Worm (Caenorhabditis elegans) whole organism, L4 larva: Measurements from ENCODE around the gene K08D8.11.

ENCODE experiments used
- F10B5.3 ChIP-seq: sonication (generic microtip); optimal IDR thresholded peaks from 2 replicates; lab custom pipeline; 2016; ENCODE audit warnings: mild to moderate bottlenecking, missing genetic modification characterization, missing compliant biosample characterization
- F44E2.7 ChIP-seq: fragments of 200-800 bp; sonication (Bioruptor generic); IDR thresholded peaks from 2 replicates; pipeline ENCODE4 v2.1.2; 2022; ENCODE audit warnings: missing genetic modification characterization, missing compliant biosample characterization
- F49E8.2 ChIP-seq: sonication (generic microtip); optimal IDR thresholded peaks from 2 replicates; lab custom pipeline; 2016; ENCODE audit warnings: missing compliant biosample characterization, mild to moderate bottlenecking, missing genetic modification characterization, borderline replicate concordance
- ceh-20 ChIP-seq: fragments of 200-800 bp; sonication (Bioruptor generic); IDR thresholded peaks from 2 replicates; pipeline ENCODE4 v1.3.6; 2022; ENCODE audit warnings: missing genetic modification reagents, missing genetic modification characterization, missing compliant biosample characterization
- cey-2 ChIP-seq: sonication (generic microtip); optimal IDR thresholded peaks from 3 replicates; lab custom pipeline; 2017; ENCODE audit warnings: missing genetic modification characterization, mild to moderate bottlenecking, missing compliant biosample characterization, antibody characterized with exemption, borderline replicate concordance; ENCODE audit not compliant: insufficient read depth
- ctbp-1 ChIP-seq: fragments of 200-800 bp; sonication (Bioruptor generic); IDR thresholded peaks from 2 replicates; pipeline ENCODE4 v1.3.6; 2022; ENCODE audit warnings: missing genetic modification reagents, missing genetic modification characterization, missing compliant biosample characterization
- daf-16 ChIP-seq, 3 experiments: sonication (generic microtip); optimal IDR thresholded peaks; 2 replicates each; lab custom pipeline; 2016 to 2017; ENCODE audit warnings: missing genetic modification characterization in 3 of 3, missing genetic modification reagents in 3 of 3, mild to moderate bottlenecking in 2 of 3, missing compliant biosample characterization in 2 of 3, missing biosample characterization in 1 of 3, moderate library complexity in 1 of 3
- dmd-6 ChIP-seq: fragments of 200-800 bp; sonication (Bioruptor generic); IDR thresholded peaks from 2 replicates; pipeline ENCODE4 v1.3.6; 2022; ENCODE audit warnings: missing genetic modification reagents, missing genetic modification characterization, missing compliant biosample characterization
- dpl-1 ChIP-seq: fragments of 150-350 bp; optimal IDR thresholded peaks from 2 replicates; lab custom pipeline; 2014; ENCODE audit warnings: missing biosample characterization, missing genetic modification reagents, missing genetic modification characterization
- dve-1 ChIP-seq: sonication (generic microtip); optimal IDR thresholded peaks from 2 replicates; lab custom pipeline; 2017; ENCODE audit warnings: antibody characterized with exemption, mild to moderate bottlenecking, missing genetic modification characterization, missing compliant biosample characterization; ENCODE audit not compliant: insufficient read depth
- fkh-10 ChIP-seq: fragments of 150-350 bp; optimal IDR thresholded peaks from 2 replicates; lab custom pipeline; 2014; ENCODE audit warnings: missing biosample characterization, missing genetic modification reagents, missing genetic modification characterization
- hif-1 ChIP-seq, 2 experiments: sonication (generic microtip); optimal IDR thresholded peaks; 2 replicates each; lab custom pipeline; 2016 to 2017; ENCODE audit warnings: missing compliant biosample characterization in 2 of 2, missing genetic modification characterization in 2 of 2, missing genetic modification reagents in 2 of 2, missing genotype in 2 of 2, mild to moderate bottlenecking in 1 of 2
- hlh-11 ChIP-seq: fragments of 200-800 bp; sonication (Bioruptor generic); optimal IDR thresholded peaks from 2 replicates; lab custom pipeline; 2018; ENCODE audit warnings: mild to moderate bottlenecking, missing genetic modification characterization, missing compliant biosample characterization
- hlh-30 ChIP-seq: sonication (generic microtip); optimal IDR thresholded peaks from 2 replicates; lab custom pipeline; 2017; ENCODE audit warnings: antibody characterized with exemption, mild to moderate bottlenecking, missing genetic modification characterization, missing compliant biosample characterization; ENCODE audit not compliant: insufficient read depth
- lin-13 ChIP-seq: fragments of 150-350 bp; optimal IDR thresholded peaks from 2 replicates; lab custom pipeline; 2014; ENCODE audit warnings: missing biosample characterization, missing genetic modification reagents, missing genetic modification characterization
- mdl-1 ChIP-seq, 2 experiments: fragments of 150-350 bp in 1 of 2; sonication (generic microtip) in 1 of 2; optimal IDR thresholded peaks; 2 replicates each; lab custom pipeline; 2014 to 2017; ENCODE audit warnings: missing biosample characterization in 2 of 2, missing genetic modification characterization in 2 of 2
- mdt-29 ChIP-seq: fragments of 200-800 bp; sonication (Bioruptor generic); IDR thresholded peaks from 2 replicates; pipeline ENCODE4 v1.3.6; 2022; ENCODE audit warnings: missing genetic modification reagents, missing genetic modification characterization, missing compliant biosample characterization
- mep-1 ChIP-seq: fragments of 150-350 bp; sonication (generic microtip); optimal IDR thresholded peaks from 3 replicates; lab custom pipeline; 2014; ENCODE audit warnings: missing biosample characterization, missing genetic modification characterization
- mxl-3 ChIP-seq: fragments of 200-800 bp; sonication (Bioruptor generic); optimal IDR thresholded peaks from 2 replicates; lab custom pipeline; 2018; ENCODE audit warnings: mild to moderate bottlenecking, missing genetic modification characterization, missing compliant biosample characterization
- nhr-102 ChIP-seq: sonication (generic microtip); optimal IDR thresholded peaks from 2 replicates; lab custom pipeline; 2016; ENCODE audit warnings: mild to moderate bottlenecking, missing genetic modification characterization, moderate library complexity, missing compliant biosample characterization
- nhr-111 ChIP-seq: fragments of 200-800 bp; sonication (Bioruptor generic); optimal IDR thresholded peaks from 2 replicates; lab custom pipeline; 2018; ENCODE audit warnings: mild to moderate bottlenecking, missing genetic modification characterization, missing compliant biosample characterization
- nhr-28 ChIP-seq: fragments of 150-350 bp; optimal IDR thresholded peaks from 2 replicates; lab custom pipeline; 2014; ENCODE audit warnings: missing biosample characterization, missing genetic modification characterization
- nhr-41 ChIP-seq: fragments of 200-800 bp; sonication (Bioruptor generic); IDR thresholded peaks from 2 replicates; pipeline ENCODE4 v1.3.6; 2022; ENCODE audit warnings: missing genetic modification reagents, missing genetic modification characterization, missing compliant biosample characterization
- nhr-48 ChIP-seq: sonication (generic microtip); optimal IDR thresholded peaks from 2 replicates; lab custom pipeline; 2016; ENCODE audit warnings: mild to moderate bottlenecking, missing genetic modification characterization, missing compliant biosample characterization
- nhr-77 ChIP-seq: fragments of 150-350 bp; optimal IDR thresholded peaks from 2 replicates; lab custom pipeline; 2014; ENCODE audit warnings: missing biosample characterization, missing genetic modification characterization
- pqm-1 ChIP-seq: sonication (generic microtip); optimal IDR thresholded peaks from 2 replicates; lab custom pipeline; 2017; ENCODE audit warnings: missing biosample characterization, missing genetic modification characterization
- skn-1 ChIP-seq: fragments of 150-350 bp; optimal IDR thresholded peaks from 2 replicates; lab custom pipeline; 2014; ENCODE audit warnings: missing biosample characterization, missing genetic modification characterization
- unc-62 ChIP-seq, 3 experiments: fragments of 150-350 bp in 1 of 3; sonication (generic microtip); optimal IDR thresholded peaks in 2 of 3; peaks in 1 of 3; 1 replicate in 1 of 3; 2 replicates in 2 of 3; lab custom pipeline; 2014 to 2017; ENCODE audit warnings: missing biosample characterization in 3 of 3, missing genetic modification characterization in 3 of 3, missing genetic modification reagents in 3 of 3, missing genotype in 1 of 3
- zip-11 ChIP-seq: fragments of 200-800 bp; sonication (Bioruptor generic); IDR thresholded peaks from 2 replicates; pipeline ENCODE4 v1.3.6; 2022; ENCODE audit warnings: missing genetic modification characterization, missing compliant biosample characterization
- ztf-7 ChIP-seq: fragments of 150-350 bp; optimal IDR thresholded peaks from 2 replicates; lab custom pipeline; 2014; ENCODE audit warnings: missing biosample characterization, missing genetic modification characterization

Gene K08D8.11

DNA sequence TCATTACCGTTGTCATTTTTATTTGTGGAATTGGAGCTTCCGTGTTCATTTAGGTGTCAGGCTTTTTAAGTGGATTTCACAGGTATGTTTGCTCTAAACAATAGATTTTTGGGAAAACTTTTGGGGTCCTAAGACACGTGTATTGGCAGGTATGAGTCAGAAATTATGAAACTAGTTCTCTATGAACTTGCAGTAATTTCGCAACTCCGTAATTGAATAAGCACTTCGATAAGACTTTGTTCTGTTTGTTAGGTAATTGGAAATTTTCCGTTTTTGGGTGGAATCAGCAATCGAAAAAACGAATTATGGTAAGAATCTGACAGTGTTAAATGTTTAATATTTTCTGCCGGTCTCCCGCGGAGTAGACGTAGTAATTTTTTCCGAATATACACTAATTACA lies 2.0 kb downstream of the K08D8.11 start:
- TF ChIP-seq lin-13 (GFP tag; lab: Kevin White, UChicago) (no peak), unc-62 (GFP tag; optimal IDR thresholded peaks at IDR 0.05 in 1 of 2; lab: Kevin White, UChicago) (peak in 1 of 2 experiments; percentile 74), unc-62 (tag; optimal IDR thresholded peaks at IDR 0.05; lab: Kevin White, UChicago) (no peak), daf-16 (GFP tag; optimal IDR thresholded peaks at IDR 0.05; lab: Kevin White, UChicago) (no peak), daf-16 (tag; optimal IDR thresholded peaks at IDR 0.05; lab: Kevin White, UChicago) (peak; percentile 17), nhr-41 (GFP tag; lab: Robert Waterston, UW) (no peak)

DNA sequence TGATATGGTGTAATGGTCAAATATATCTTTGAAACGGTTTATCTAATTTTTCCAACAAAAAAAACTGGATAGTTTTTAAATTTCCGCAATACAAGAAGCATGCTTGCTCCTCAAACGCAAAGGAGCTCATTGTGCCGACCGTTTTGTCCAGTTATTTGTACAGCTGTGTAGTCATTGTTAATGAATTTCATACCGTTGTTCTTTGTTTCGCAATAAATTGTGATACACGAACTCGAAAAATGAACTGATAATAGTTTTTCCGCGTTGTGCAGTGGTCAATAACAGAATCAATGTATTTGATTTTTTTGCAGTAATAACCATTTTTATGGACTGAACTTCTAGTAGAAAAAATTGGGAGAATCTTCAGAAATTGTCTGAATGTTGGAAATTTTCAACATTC lies 3.7 kb downstream of the K08D8.11 start:
- TF ChIP-seq nhr-28, result peak; percentile 59
- no peak for TF ChIP-seq daf-16 (GFP tag; optimal IDR thresholded peaks at IDR 0.05; lab: Kevin White, UChicago)
- peak; percentile 38 for TF ChIP-seq daf-16 (tag; optimal IDR thresholded peaks at IDR 0.05; lab: Kevin White, UChicago)
- no peak for TF ChIP-seq hlh-30 (tag; lab: Kevin White, UChicago)

DNA sequence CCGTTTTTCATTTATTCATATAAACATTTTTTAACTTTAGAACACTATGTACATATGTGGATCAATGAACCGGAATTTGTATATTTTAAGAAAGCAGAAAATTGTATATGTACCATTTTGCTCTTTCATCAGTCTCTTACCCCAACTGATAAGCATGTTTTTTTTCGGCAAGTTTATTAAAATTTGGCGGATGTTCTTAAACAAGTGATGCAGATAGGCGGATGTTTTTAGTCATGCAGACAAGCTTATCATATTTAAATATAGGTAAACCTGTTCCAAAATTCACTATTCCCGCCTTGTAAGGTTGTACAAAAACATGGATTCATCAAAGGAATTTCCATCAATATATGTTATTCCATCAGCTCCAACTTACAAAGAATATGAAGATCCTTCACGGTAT lies 4.3 kb downstream of the K08D8.11 start, which contains the start of gene K08D8.9:
K08D8.9 (plus strand) TSS at position 301 of the 400 bp plus-strand sequence.
- TF ChIP-seq F10B5.3 (no peak), nhr-77 (no peak), F44E2.7 (GFP tag; lab: Robert Waterston, UW) (no peak), nhr-102 (tag; lab: Kevin White, UChicago) (no peak), ztf-7 (tag; lab: Kevin White, UChicago) (no peak), mdt-29 (no peak)
- TF ChIP-seq, all 104 proteins: peak for 0

DNA sequence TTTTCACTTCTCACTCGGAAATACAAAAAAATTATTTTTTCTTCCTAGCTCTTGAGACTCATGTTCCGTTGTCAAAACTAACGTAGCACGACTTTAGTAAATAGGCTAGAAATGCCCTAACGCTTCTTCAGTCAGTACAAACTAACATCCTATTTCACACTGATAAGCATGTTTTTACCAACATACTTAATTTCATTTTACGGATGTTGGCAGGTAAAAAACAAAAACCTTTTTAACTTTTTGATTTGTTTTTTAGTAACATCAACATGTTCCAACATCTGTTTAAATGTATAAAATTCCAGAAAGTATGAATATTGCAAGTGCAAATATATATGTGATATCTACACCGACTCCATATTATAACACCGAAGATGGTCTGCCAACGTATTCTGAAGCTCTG lies 5.2 kb downstream of the K08D8.11 start, which contains the start of gene K08D8.10:
K08D8.10 (plus strand) TSS at position 301 of the 400 bp plus-strand sequence.
- TF ChIP-seq fkh-10 (GFP tag; lab: Kevin White, UChicago), result no peak
- TF ChIP-seq hif-1 (tag; optimal IDR thresholded peaks at IDR 0.05; lab: Kevin White, UChicago), result no peak
- no peak for TF ChIP-seq daf-16 (GFP tag; optimal IDR thresholded peaks at IDR 0.05; lab: Kevin White, UChicago)
- TF ChIP-seq daf-16 (tag; optimal IDR thresholded peaks at IDR 0.05; lab: Kevin White, UChicago), result peak; percentile 9
- TF ChIP-seq ceh-20, result no peak

DNA sequence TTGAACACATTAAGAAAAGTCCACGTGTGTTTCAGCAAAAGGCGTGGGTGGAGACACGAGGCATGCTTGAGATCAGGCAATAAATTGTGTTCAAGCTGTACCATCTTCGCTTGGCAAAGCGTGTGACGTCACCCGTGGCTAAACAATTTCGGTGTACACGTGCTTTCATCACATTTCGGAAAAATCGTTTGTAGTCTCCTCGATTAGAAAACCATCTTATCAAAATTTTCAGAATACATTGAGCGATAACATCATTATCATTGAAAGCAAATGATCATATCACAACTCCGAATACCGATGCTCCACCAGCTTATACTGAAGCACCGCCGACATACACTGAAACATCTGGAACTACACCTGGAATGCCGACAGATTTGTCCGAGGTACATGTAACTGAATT lies 6.5 kb downstream of the K08D8.11 start:
- TF ChIP-seq lin-13 (GFP tag; lab: Kevin White, UChicago) (no peak), hlh-11 (tag; lab: Kevin White, UChicago) (peak; percentile 20), dpl-1 (GFP tag; lab: Kevin White, UChicago) (no peak), nhr-111 (GFP tag; lab: Kevin White, UChicago) (no peak), nhr-77 (peak; percentile 33), nhr-28 (peak; percentile 67), mxl-3 (peak; percentile 19), mdl-1 (tag; optimal IDR thresholded peaks at IDR 0.05; lab: Kevin White, UChicago) (peak in 1 of 2 experiments; percentile 16), dve-1 (peak; percentile 3), nhr-48 (tag; lab: Kevin White, UChicago) (no peak), mep-1 (tag; lab: Kevin White, UChicago) (no peak), zip-11 (GFP tag; lab: Robert Waterston, UW) (no peak), daf-16 (GFP tag; optimal IDR thresholded peaks at IDR 0.05; lab: Kevin White, UChicago) (no peak), daf-16 (tag; optimal IDR thresholded peaks at IDR 0.05; lab: Kevin White, UChicago) (peak; percentile 30), hlh-30 (tag; lab: Kevin White, UChicago) (peak; percentile 19), skn-1 (tag; lab: Kevin White, UChicago) (no peak), F49E8.2 (tag; lab: Kevin White, UChicago) (no peak), cey-2 (tag; lab: Kevin White, UChicago) (no peak), ctbp-1 (GFP tag; lab: Robert Waterston, UW) (no peak), pqm-1 (tag; lab: Kevin White, UChicago) (peak; percentile 18), dmd-6 (peak; percentile 81)
